Fruit fly (Drosophila melanogaster) whole organism, embryonic: ENCODE data around the gene CG10510.

Experiments
- Awh ChIP-seq: fragments of 200-800 bp; sonication (Bioruptor generic); IDR thresholded peaks from 2 replicates; pipeline ENCODE4, ENCODE4 v1.3.6; 2022; ENCODE audit warnings: missing biosample characterization, missing genetic modification characterization
- BEAF-32 ChIP-seq: fragments of 200-800 bp; sonication (Bioruptor generic); optimal IDR thresholded peaks from 3 replicates; lab custom pipeline; 2017; ENCODE audit warnings: missing biosample characterization, missing genetic modification characterization, mild to moderate bottlenecking, moderate library complexity, missing genetic modification reagents
- Bdp1 ChIP-seq: fragments of 200-800 bp; sonication (Bioruptor generic); optimal IDR thresholded peaks from 3 replicates; lab custom pipeline; 2016; ENCODE audit warnings: missing biosample characterization, missing genetic modification characterization
- CG11696 ChIP-seq: fragments of 200-800 bp; sonication (Bioruptor generic); IDR thresholded peaks from 2 replicates; pipeline ENCODE4 v1.3.6; 2022; ENCODE audit warnings: missing biosample characterization, missing genetic modification characterization
- CG12155 ChIP-seq: fragments of 200-800 bp; sonication (Bioruptor generic); optimal IDR thresholded peaks from 3 replicates; lab custom pipeline; 2016; ENCODE audit warnings: missing biosample characterization, missing genetic modification characterization
- CG13624 ChIP-seq: fragments of 200-800 bp; sonication (Bioruptor generic); optimal IDR thresholded peaks from 2 replicates; lab custom pipeline; 2016; ENCODE audit warnings: missing biosample characterization, missing genetic modification characterization
- CG14667 ChIP-seq: fragments of 200-800 bp; sonication (Bioruptor generic); IDR thresholded peaks from 2 replicates; pipeline ENCODE4 v1.3.6; 2022; ENCODE audit warnings: missing biosample characterization, missing genetic modification characterization
- CG1529 ChIP-seq: fragments of 200-800 bp; sonication (Bioruptor generic); optimal IDR thresholded peaks from 3 replicates; lab custom pipeline; 2018; ENCODE audit warnings: missing biosample characterization, missing genetic modification characterization
- CG15514 ChIP-seq: fragments of 200-800 bp; sonication (Bioruptor generic); optimal IDR thresholded peaks from 3 replicates; lab custom pipeline; 2017; ENCODE audit warnings: missing biosample characterization, missing genetic modification characterization, mild to moderate bottlenecking, moderate library complexity, missing genetic modification reagents
- CG32767 ChIP-seq: fragments of 200-800 bp; sonication (Bioruptor generic); IDR thresholded peaks from 2 replicates; pipeline ENCODE4 v1.3.6; 2022; ENCODE audit warnings: missing biosample characterization, missing genetic modification characterization
- CG3407 ChIP-seq: fragments of 200-800 bp; sonication (Bioruptor generic); optimal IDR thresholded peaks from 2 replicates; lab custom pipeline; 2018; ENCODE audit warnings: missing biosample characterization, mild to moderate bottlenecking, missing genetic modification characterization
- CG4328 ChIP-seq: fragments of 200-800 bp; sonication (Bioruptor generic); optimal IDR thresholded peaks from 3 replicates; lab custom pipeline; 2017; ENCODE audit warnings: missing biosample characterization, missing genetic modification reagents, missing genetic modification characterization
- CG4404 ChIP-seq: fragments of 200-800 bp; sonication (Bioruptor generic); IDR thresholded peaks from 2 replicates; pipeline ENCODE4 v1.3.6; 2022; ENCODE audit warnings: missing biosample characterization, missing genetic modification characterization
- CG6683 ChIP-seq: fragments of 200-800 bp; sonication (Bioruptor generic); optimal IDR thresholded peaks from 2 replicates; lab custom pipeline; 2017; ENCODE audit warnings: missing biosample characterization, mild to moderate bottlenecking, missing genetic modification characterization, missing genetic modification reagents
- CG6813 ChIP-seq: fragments of 200-800 bp; sonication (Bioruptor generic); optimal IDR thresholded peaks from 2 replicates; lab custom pipeline; 2017; ENCODE audit warnings: missing biosample characterization, missing genetic modification characterization, mild to moderate bottlenecking, moderate library complexity, missing genetic modification reagents
- CG7786 ChIP-seq: fragments of 200-800 bp; sonication (Bioruptor generic); optimal IDR thresholded peaks from 2 replicates; lab custom pipeline; 2016; ENCODE audit warnings: missing biosample characterization, missing genetic modification characterization
- CHES-1-like ChIP-seq: fragments of 200-800 bp; sonication (Bioruptor generic); optimal IDR thresholded peaks from 2 replicates; lab custom pipeline; 2016; ENCODE audit warnings: missing biosample characterization, missing genetic modification characterization
- Camta ChIP-seq: fragments of 200-800 bp; sonication (Bioruptor generic); optimal IDR thresholded peaks from 2 replicates; lab custom pipeline; 2016; ENCODE audit warnings: missing biosample characterization, missing genetic modification characterization
- CoRest ChIP-seq: fragments of 200-800 bp; sonication (Bioruptor generic); optimal IDR thresholded peaks from 3 replicates; lab custom pipeline; 2018; ENCODE audit warnings: missing biosample characterization, mild to moderate bottlenecking, missing genetic modification characterization, moderate library complexity
- Drgx ChIP-seq: fragments of 200-800 bp; sonication (Bioruptor generic); IDR thresholded peaks from 2 replicates; pipeline ENCODE4 v1.3.6; 2022; ENCODE audit warnings: missing biosample characterization, missing genetic modification characterization
- E2f2 ChIP-seq: fragments of 200-800 bp; sonication (Bioruptor generic); IDR thresholded peaks from 2 replicates; pipeline ENCODE4 v1.3.6; 2022; ENCODE audit warnings: missing biosample characterization, missing genetic modification characterization
- Ets65A ChIP-seq: fragments of 200-800 bp; sonication (Bioruptor generic); peaks from one replicate; lab custom pipeline; 2016; ENCODE audit warnings: missing biosample characterization, missing genetic modification characterization
- Gug ChIP-seq: fragments of 200-800 bp; sonication (Bioruptor generic); IDR thresholded peaks from 4 replicates; pipeline ENCODE4 v1.3.6; 2022; ENCODE audit warnings: missing biosample characterization, missing genetic modification characterization
- Hand ChIP-seq: fragments of 200-800 bp; sonication (Bioruptor generic); optimal IDR thresholded peaks from 2 replicates; lab custom pipeline; 2017; ENCODE audit warnings: mild to moderate bottlenecking, missing biosample characterization, missing genetic modification reagents, missing genetic modification characterization
- Hey ChIP-seq: fragments of 200-800 bp; sonication (Bioruptor generic); optimal IDR thresholded peaks from 3 replicates; lab custom pipeline; 2018; ENCODE audit warnings: missing biosample characterization, mild to moderate bottlenecking, missing genetic modification characterization
- Meics ChIP-seq: fragments of 200-800 bp; sonication (Bioruptor generic); optimal IDR thresholded peaks from 2 replicates; lab custom pipeline; 2017; ENCODE audit warnings: missing biosample characterization, mild to moderate bottlenecking, missing genetic modification characterization
- Myb ChIP-seq: fragments of 200-800 bp; sonication (Bioruptor generic); optimal IDR thresholded peaks from 2 replicates; lab custom pipeline; 2016; ENCODE audit warnings: missing biosample characterization, missing genetic modification characterization
- Oaz ChIP-seq: fragments of 200-800 bp; sonication (Bioruptor generic); IDR thresholded peaks from 2 replicates; pipeline ENCODE4 v1.3.6; 2022; ENCODE audit warnings: missing biosample characterization, missing genetic modification characterization
- Pdp1 ChIP-seq, 2 experiments: fragments of 200-800 bp; sonication (Bioruptor generic); optimal IDR thresholded peaks; 3 replicates each; lab custom pipeline; 2016; ENCODE audit warnings: missing biosample characterization in 2 of 2, missing genetic modification characterization in 2 of 2, mild to moderate bottlenecking in 1 of 2, moderate library complexity in 1 of 2
- Rfx ChIP-seq: fragments of 200-800 bp; sonication (Bioruptor generic); IDR thresholded peaks from 2 replicates; pipeline ENCODE4 v1.3.6; 2022; ENCODE audit warnings: missing biosample characterization, missing genetic modification characterization
- ab ChIP-seq: fragments of 200-800 bp; sonication (Bioruptor generic); optimal IDR thresholded peaks from 2 replicates; lab custom pipeline; 2016; ENCODE audit warnings: missing biosample characterization, missing genetic modification characterization
- cas ChIP-seq: fragments of 200-800 bp; sonication (Bioruptor generic); IDR thresholded peaks from 2 replicates; pipeline ENCODE4 v1.3.6; 2022; ENCODE audit warnings: missing biosample characterization, missing genetic modification characterization
- chif ChIP-seq, 2 experiments: fragments of 200-800 bp; sonication (Bioruptor generic); optimal IDR thresholded peaks; 3 replicates each; lab custom pipeline; 2016; ENCODE audit warnings: missing biosample characterization in 2 of 2, missing genetic modification characterization in 2 of 2
- ci ChIP-seq: fragments of 200-800 bp; sonication (Bioruptor generic); IDR thresholded peaks from 3 replicates; pipeline ENCODE4 v1.3.6; 2022; ENCODE audit warnings: missing biosample characterization, missing genetic modification characterization
- dmrt99B ChIP-seq: fragments of 200-800 bp; sonication (Bioruptor generic); optimal IDR thresholded peaks from 2 replicates; lab custom pipeline; 2018; ENCODE audit warnings: missing biosample characterization, mild to moderate bottlenecking, missing genetic modification characterization, moderate library complexity
- eyg ChIP-seq: fragments of 200-800 bp; sonication (Bioruptor generic); optimal IDR thresholded peaks from 3 replicates; lab custom pipeline; 2016; ENCODE audit warnings: missing biosample characterization, missing genetic modification characterization
- gce ChIP-seq: fragments of 200-800 bp; sonication (Bioruptor generic); IDR thresholded peaks from 3 replicates; pipeline ENCODE4 v1.3.6; 2022; ENCODE audit warnings: missing biosample characterization, missing genetic modification characterization
- gcm2 ChIP-seq: fragments of 200-800 bp; sonication (Bioruptor generic); optimal IDR thresholded peaks from 2 replicates; lab custom pipeline; 2016; ENCODE audit warnings: missing biosample characterization, missing genetic modification characterization
- grau ChIP-seq: fragments of 200-800 bp; optimal IDR thresholded peaks from 3 replicates; lab custom pipeline; 2019; ENCODE audit warnings: missing biosample characterization, mild to moderate bottlenecking, missing genetic modification characterization, moderate library complexity
- gt ChIP-seq: fragments of 200-800 bp; sonication (Bioruptor generic); IDR thresholded peaks from 2 replicates; pipeline ENCODE4 v1.3.6; 2022; ENCODE audit warnings: missing biosample characterization, missing genetic modification characterization
- inv ChIP-seq: fragments of 200-800 bp; sonication (Bioruptor generic); IDR thresholded peaks from 2 replicates; pipeline ENCODE4 v1.3.6; 2022; ENCODE audit warnings: missing biosample characterization, missing genetic modification characterization; ENCODE audit not compliant: partially characterized antibody
- jing ChIP-seq: fragments of 200-800 bp; sonication (Bioruptor generic); optimal IDR thresholded peaks from 2 replicates; lab custom pipeline; 2018; ENCODE audit warnings: missing biosample characterization, mild to moderate bottlenecking, missing genetic modification characterization
- nerfin-1 ChIP-seq: fragments of 200-800 bp; sonication (Bioruptor generic); optimal IDR thresholded peaks from 3 replicates; lab custom pipeline; 2019; ENCODE audit warnings: missing biosample characterization, mild to moderate bottlenecking, missing genetic modification characterization, moderate library complexity
- otp ChIP-seq: fragments of 200-800 bp; sonication (Bioruptor generic); IDR thresholded peaks from 3 replicates; pipeline ENCODE4, ENCODE4 v1.3.6; 2022; ENCODE audit warnings: missing biosample characterization, missing genetic modification characterization
- pb ChIP-seq: fragments of 200-800 bp; sonication (Bioruptor generic); optimal IDR thresholded peaks from 3 replicates; lab custom pipeline; 2016; ENCODE audit warnings: missing biosample characterization, missing genetic modification characterization
- repo ChIP-seq: fragments of 200-800 bp; sonication (Bioruptor generic); optimal IDR thresholded peaks from 2 replicates; lab custom pipeline; 2016; ENCODE audit warnings: missing biosample characterization, missing genetic modification characterization
- sens-2 ChIP-seq: fragments of 200-800 bp; sonication (Bioruptor generic); IDR thresholded peaks from 2 replicates; pipeline ENCODE4 v1.3.6; 2022; ENCODE audit warnings: missing biosample characterization, missing genetic modification characterization
- slou ChIP-seq: fragments of 200-800 bp; sonication (Bioruptor generic); optimal IDR thresholded peaks from 3 replicates; lab custom pipeline; 2016; ENCODE audit warnings: missing biosample characterization, missing genetic modification characterization
- tin ChIP-seq: fragments of 200-800 bp; sonication (Bioruptor generic); optimal IDR thresholded peaks from 3 replicates; lab custom pipeline; 2016; ENCODE audit warnings: missing biosample characterization, missing genetic modification characterization
- tll ChIP-seq, 2 experiments: fragments of 200-800 bp in 1 of 2; fragments of >200 bp in 1 of 2; sonication (Bioruptor generic) in 1 of 2; optimal IDR thresholded peaks; 2 replicates each; lab custom pipeline; 2017 to 2019; ENCODE audit warnings: missing biosample characterization in 2 of 2, missing genetic modification characterization in 2 of 2, mild to moderate bottlenecking in 1 of 2, moderate library complexity in 1 of 2
- tna ChIP-seq: fragments of 200-800 bp; sonication (Bioruptor generic); IDR thresholded peaks from 2 replicates; pipeline ENCODE4 v1.3.6; 2022; ENCODE audit warnings: missing biosample characterization, missing genetic modification characterization; ENCODE audit not compliant: partially characterized antibody
- toy ChIP-seq: fragments of 200-800 bp; sonication (Bioruptor generic); IDR thresholded peaks from 2 replicates; pipeline ENCODE4 v1.3.6; 2022; ENCODE audit warnings: missing biosample characterization, missing genetic modification characterization
- vfl ChIP-seq: fragments of 200-800 bp; sonication (Bioruptor generic); optimal IDR thresholded peaks from 2 replicates; lab custom pipeline; 2016; ENCODE audit warnings: missing biosample characterization, missing genetic modification characterization

Gene CG10510

dm6 chr3L:21259257-21259656 lies 49.4 kb upstream of the CG10510 start (continued):
- TF ChIP-seq Hand (no peak), gcm2 (no peak), grau (tag; lab: Kevin White, UChicago) (no peak), Bdp1 (GFP tag; lab: Kevin White, UChicago) (no peak), CG15514 (no peak), Meics (GFP tag; lab: Kevin White, UChicago) (no peak), otp (GFP tag; lab: Robert Waterston, UW) (no peak), ci (GFP tag; lab: Robert Waterston, UW) (peak; percentile 34; the same call in 2 of the 3 replicates), CG14667 (no peak), CHES-1-like (no peak), Awh (GFP tag; lab: Robert Waterston, UW) (0 out of 2 replicates have a peak, but pooled peaks have one; percentile 45), CG3407 (GFP tag; lab: Kevin White, UChicago) (peak; percentile 26), CG13624 (GFP tag; lab: Kevin White, UChicago) (no peak), CG12155 (GFP tag; lab: Kevin White, UChicago) (no peak), jing (GFP tag; lab: Kevin White, UChicago) (no peak), sens-2 (GFP tag; lab: Robert Waterston, UW) (no peak), CG7786 (GFP tag; lab: Kevin White, UChicago) (no peak), cas (GFP tag; lab: Robert Waterston, UW) (no peak), inv (GFP tag; lab: Robert Waterston, UW) (no peak), CG6683 (GFP tag; lab: Kevin White, UChicago) (no peak), CG4328 (GFP tag; lab: Kevin White, UChicago) (no peak), tll (GFP tag; optimal IDR thresholded peaks at IDR 0.05; lab: Kevin White, UChicago) (no peak), Drgx (GFP tag; lab: Robert Waterston, UW) (peak; percentile 41), Rfx (GFP tag; lab: Robert Waterston, UW) (no peak), chif (GFP tag; optimal IDR thresholded peaks at IDR 0.05; lab: Kevin White, UChicago) (no peak), gt (GFP tag; lab: Robert Waterston, UW) (no peak), CG32767 (no peak), repo (GFP tag; lab: Kevin White, UChicago) (no peak), CG1529 (GFP tag; lab: Kevin White, UChicago) (peak; percentile 34), vfl (GFP tag; lab: Kevin White, UChicago) (no peak), Myb (GFP tag; lab: Kevin White, UChicago) (no peak), CG11696 (no peak), pb (GFP tag; lab: Kevin White, UChicago) (no peak), nerfin-1 (no peak), tin (GFP tag; lab: Kevin White, UChicago) (no peak), dmrt99B (tag; lab: Kevin White, UChicago) (peak; percentile 51), BEAF-32 (GFP tag; lab: Kevin White, UChicago) (no peak), CG6813 (GFP tag; lab: Kevin White, UChicago) (no peak), E2f2 (GFP tag; lab: Robert Waterston, UW) (no peak), CoRest (no peak), slou (GFP tag; lab: Kevin White, UChicago) (no peak), gce (GFP tag; lab: Robert Waterston, UW) (no peak), toy (GFP tag; lab: Robert Waterston, UW) (no peak), Oaz (no peak), tna (GFP tag; lab: Robert Waterston, UW) (no peak), Gug (GFP tag; lab: Robert Waterston, UW) (no peak), Hey (no peak), Pdp1 (GFP tag; optimal IDR thresholded peaks at IDR 0.05; lab: Kevin White, UChicago) (peak in 1 of 2 experiments; percentile 38), Camta (GFP tag; lab: Kevin White, UChicago) (no peak), Ets65A (GFP tag; lab: Kevin White, UChicago) (no peak), eyg (GFP tag; lab: Kevin White, UChicago) (no peak), ab (GFP tag; lab: Kevin White, UChicago) (no peak), CG4404 (no peak)
